Fruit fly (Drosophila melanogaster) whole organism, embryonic: ENCODE measurements around the gene CG43295.

Experiments used
- ATbp ChIP-seq: fragments of 200-800 bp; sonication (Bioruptor generic); optimal IDR thresholded peaks from 2 replicates; lab custom pipeline; 2017; ENCODE audit warnings: missing biosample characterization, mild to moderate bottlenecking, missing genetic modification characterization, missing genetic modification reagents
- Asciz ChIP-seq: fragments of 200-800 bp; sonication (Bioruptor generic); optimal IDR thresholded peaks from 2 replicates; lab custom pipeline; 2017; ENCODE audit warnings: missing biosample characterization, mild to moderate bottlenecking, missing genetic modification characterization, missing genetic modification reagents
- CG10979 ChIP-seq: fragments of 200-800 bp; sonication (Bioruptor generic); optimal IDR thresholded peaks from 2 replicates; lab custom pipeline; 2018; ENCODE audit warnings: missing biosample characterization, mild to moderate bottlenecking, missing genetic modification characterization, moderate library complexity
- CG15601 ChIP-seq: fragments of 200-800 bp; sonication (Bioruptor generic); optimal IDR thresholded peaks from 3 replicates; lab custom pipeline; 2019; ENCODE audit warnings: missing biosample characterization, mild to moderate bottlenecking, missing genetic modification characterization, moderate library complexity
- CG15696 ChIP-seq: fragments of 200-800 bp; sonication (Bioruptor generic); optimal IDR thresholded peaks from 2 replicates; lab custom pipeline; 2019; ENCODE audit warnings: missing biosample characterization, mild to moderate bottlenecking, missing genetic modification characterization, moderate library complexity
- CG1602 ChIP-seq: fragments of 200-800 bp; sonication (Bioruptor generic); optimal IDR thresholded peaks from 3 replicates; lab custom pipeline; 2016; ENCODE audit warnings: missing biosample characterization, missing genetic modification characterization
- CG1603 ChIP-seq: fragments of 200-800 bp; sonication (Bioruptor generic); optimal IDR thresholded peaks from 2 replicates; lab custom pipeline; 2019; ENCODE audit warnings: missing biosample characterization, mild to moderate bottlenecking, missing genetic modification characterization, moderate library complexity
- CG17361 ChIP-seq: fragments of 200-800 bp; sonication (Bioruptor generic); IDR thresholded peaks from 3 replicates; pipeline ENCODE4 v1.3.6; 2022; ENCODE audit warnings: missing biosample characterization, missing genetic modification characterization
- CG17385 ChIP-seq: fragments of 200-800 bp; sonication (Bioruptor generic); optimal IDR thresholded peaks from 3 replicates; lab custom pipeline; 2018; ENCODE audit warnings: missing biosample characterization, mild to moderate bottlenecking, missing genetic modification characterization
- CG18262 ChIP-seq: fragments of 200-800 bp; optimal IDR thresholded peaks from 3 replicates; lab custom pipeline; 2019; ENCODE audit warnings: missing biosample characterization, mild to moderate bottlenecking, missing genetic modification characterization, moderate library complexity
- CG18476 ChIP-seq: fragments of 200-800 bp; sonication (Bioruptor generic); optimal IDR thresholded peaks from 2 replicates; lab custom pipeline; 2016; ENCODE audit warnings: missing biosample characterization, mild to moderate bottlenecking, missing genetic modification characterization
- CG30431 ChIP-seq: fragments of 200-800 bp; sonication (Bioruptor generic); optimal IDR thresholded peaks from 2 replicates; lab custom pipeline; 2017; ENCODE audit warnings: missing biosample characterization, missing genetic modification characterization
- CG34376 ChIP-seq: fragments of 200-800 bp; sonication (Bioruptor generic); optimal IDR thresholded peaks from 2 replicates; lab custom pipeline; 2018; ENCODE audit warnings: missing biosample characterization, mild to moderate bottlenecking, missing genetic modification characterization
- CG4424 ChIP-seq: fragments of 200-800 bp; sonication (Bioruptor generic); optimal IDR thresholded peaks from 3 replicates; lab custom pipeline; 2016; ENCODE audit warnings: missing biosample characterization, missing genetic modification characterization
- CG4707 ChIP-seq: fragments of 200-800 bp; sonication (Bioruptor generic); optimal IDR thresholded peaks from 2 replicates; lab custom pipeline; 2018; ENCODE audit warnings: missing biosample characterization, mild to moderate bottlenecking, missing genetic modification characterization, moderate library complexity
- CG5180 ChIP-seq: fragments of 200-800 bp; sonication (Bioruptor generic); optimal IDR thresholded peaks from 3 replicates; lab custom pipeline; 2017; ENCODE audit warnings: missing biosample characterization, missing genetic modification characterization, mild to moderate bottlenecking, moderate library complexity, missing genetic modification reagents
- CG7987 ChIP-seq: fragments of 200-800 bp; sonication (Bioruptor generic); optimal IDR thresholded peaks from 2 replicates; lab custom pipeline; 2018; ENCODE audit warnings: missing biosample characterization, mild to moderate bottlenecking, missing genetic modification characterization, moderate library complexity
- CG8359 ChIP-seq: fragments of 200-800 bp; sonication (Bioruptor generic); optimal IDR thresholded peaks from 2 replicates; lab custom pipeline; 2017; ENCODE audit warnings: missing biosample characterization, mild to moderate bottlenecking, missing genetic modification characterization, borderline replicate concordance
- CHES-1-like ChIP-seq: fragments of 200-800 bp; sonication (Bioruptor generic); optimal IDR thresholded peaks from 2 replicates; lab custom pipeline; 2016; ENCODE audit warnings: missing biosample characterization, missing genetic modification characterization
- Chrac-16 ChIP-seq: fragments of 200-800 bp; sonication (Bioruptor generic); optimal IDR thresholded peaks from 3 replicates; lab custom pipeline; 2016; ENCODE audit warnings: missing biosample characterization, missing genetic modification characterization
- Dfd ChIP-seq, 2 experiments: fragments of >200 bp; optimal IDR thresholded peaks; 2 replicates each; lab custom pipeline; 2017; ENCODE audit warnings: missing biosample characterization in 2 of 2, missing genetic modification characterization in 2 of 2
- Dip3 ChIP-seq: fragments of 200-800 bp; sonication (Bioruptor generic); optimal IDR thresholded peaks from 3 replicates; lab custom pipeline; 2016; ENCODE audit warnings: missing biosample characterization, missing genetic modification characterization
- Drgx ChIP-seq: fragments of 200-800 bp; sonication (Bioruptor generic); IDR thresholded peaks from 2 replicates; pipeline ENCODE4 v1.3.6; 2022; ENCODE audit warnings: missing biosample characterization, missing genetic modification characterization
- Ets65A ChIP-seq: fragments of 200-800 bp; sonication (Bioruptor generic); peaks from one replicate; lab custom pipeline; 2016; ENCODE audit warnings: missing biosample characterization, missing genetic modification characterization
- Ets97D ChIP-seq: fragments of 200-800 bp; sonication (Bioruptor generic); optimal IDR thresholded peaks from 3 replicates; lab custom pipeline; 2016; ENCODE audit warnings: missing biosample characterization, missing genetic modification characterization
- HLHmδ ChIP-seq: fragments of 200-800 bp; sonication (Bioruptor generic); optimal IDR thresholded peaks from 2 replicates; lab custom pipeline; 2018; ENCODE audit warnings: missing biosample characterization, mild to moderate bottlenecking, missing genetic modification characterization, moderate library complexity
- Med ChIP-seq: fragments of 200-800 bp; sonication (Bioruptor generic); peaks from one replicate; lab custom pipeline; 2016; ENCODE audit warnings: missing biosample characterization, missing genetic modification characterization, mild to moderate bottlenecking, inconsistent platforms, moderate library complexity
- Sry-β ChIP-seq: fragments of 200-800 bp; sonication (Bioruptor generic); optimal IDR thresholded peaks from 2 replicates; lab custom pipeline; 2018; ENCODE audit warnings: missing biosample characterization, mild to moderate bottlenecking, missing genetic modification characterization, moderate library complexity
- ac ChIP-seq: fragments of 200-800 bp; sonication (Bioruptor generic); optimal IDR thresholded peaks from 3 replicates; lab custom pipeline; 2017; ENCODE audit warnings: missing biosample characterization, mild to moderate bottlenecking, missing genetic modification characterization
- bab2 ChIP-seq: fragments of 200-800 bp; sonication (Bioruptor generic); optimal IDR thresholded peaks from 2 replicates; lab custom pipeline; 2016; ENCODE audit warnings: missing biosample characterization, missing genetic modification characterization
- bsh ChIP-seq, 2 experiments: fragments of 200-800 bp; sonication (Bioruptor generic); optimal IDR thresholded peaks; 2 replicates each; lab custom pipeline; 2017 to 2018; ENCODE audit warnings: mild to moderate bottlenecking in 2 of 2, missing biosample characterization in 2 of 2, missing genetic modification characterization in 2 of 2, moderate library complexity in 1 of 2
- chinmo ChIP-seq: fragments of 200-800 bp; sonication (Bioruptor generic); IDR thresholded peaks from 4 replicates; pipeline ENCODE4 v1.3.6; 2022; ENCODE audit warnings: missing biosample characterization, missing genetic modification characterization; ENCODE audit not compliant: partially characterized antibody
- emc ChIP-seq: fragments of 200-800 bp; sonication (Bioruptor generic); optimal IDR thresholded peaks from 2 replicates; lab custom pipeline; 2016; ENCODE audit warnings: missing biosample characterization, missing genetic modification characterization
- fd64A ChIP-seq: fragments of 200-800 bp; sonication (Bioruptor generic); optimal IDR thresholded peaks from 3 replicates; lab custom pipeline; 2018; ENCODE audit warnings: missing biosample characterization, mild to moderate bottlenecking, missing genetic modification characterization
- gsb ChIP-seq: fragments of 200-800 bp; sonication (Bioruptor generic); IDR thresholded peaks from 2 replicates; pipeline ENCODE4 v1.3.6; 2022; ENCODE audit warnings: missing biosample characterization, missing genetic modification characterization
- gsb-n ChIP-seq: fragments of 200-800 bp; sonication (Bioruptor generic); optimal IDR thresholded peaks from 3 replicates; lab custom pipeline; 2018; ENCODE audit warnings: missing biosample characterization, mild to moderate bottlenecking, missing genetic modification characterization
- kay ChIP-seq: fragments of 200-800 bp; sonication (Bioruptor generic); optimal IDR thresholded peaks from 2 replicates; lab custom pipeline; 2016; ENCODE audit warnings: missing biosample characterization, missing genetic modification characterization
- nerfin-2 ChIP-seq: fragments of 200-800 bp; sonication (Bioruptor generic); IDR thresholded peaks from 2 replicates; pipeline ENCODE4 v1.3.6; 2022; ENCODE audit warnings: missing biosample characterization, missing genetic modification characterization; ENCODE audit not compliant: partially characterized antibody
- psq ChIP-seq: fragments of 200-800 bp; sonication (Bioruptor generic); optimal IDR thresholded peaks from 2 replicates; lab custom pipeline; 2017; ENCODE audit warnings: missing biosample characterization, missing genetic modification characterization
- sc ChIP-seq, 3 experiments: fragments of >200 bp in 2 of 3; fragments of 200-800 bp in 1 of 3; sonication (Bioruptor generic) in 1 of 3; optimal IDR thresholded peaks; 2 replicates in 2 of 3; 3 replicates in 1 of 3; lab custom pipeline; 2017; ENCODE audit warnings: mild to moderate bottlenecking in 1 of 3, missing biosample characterization in 1 of 3, missing genetic modification characterization in 1 of 3, missing genetic modification reagents in 1 of 3
- sd ChIP-seq: fragments of 200-800 bp; sonication (Bioruptor generic); optimal IDR thresholded peaks from 3 replicates; lab custom pipeline; 2018; ENCODE audit warnings: missing biosample characterization, mild to moderate bottlenecking, missing genetic modification characterization, moderate library complexity
- shn ChIP-seq: fragments of 200-800 bp; sonication (Bioruptor generic); optimal IDR thresholded peaks from 3 replicates; lab custom pipeline; 2016; ENCODE audit warnings: missing biosample characterization, missing genetic modification characterization
- stwl ChIP-seq: fragments of 200-800 bp; sonication (Bioruptor generic); optimal IDR thresholded peaks from 3 replicates; lab custom pipeline; 2018; ENCODE audit warnings: missing biosample characterization, mild to moderate bottlenecking, missing genetic modification characterization, moderate library complexity
- z ChIP-seq: fragments of 200-800 bp; sonication (Bioruptor generic); IDR thresholded peaks from 3 replicates; pipeline ENCODE4 v1.3.6; 2022; ENCODE audit warnings: missing biosample characterization, missing genetic modification characterization

The CG43295 gene

dm6 chr3L:16056101-16056891 lies 49.4 kb upstream of the CG43295 start (continued):
- TF ChIP-seq fd64A (GFP tag; lab: Kevin White, UChicago), result peak; percentile 56
- TF ChIP-seq sd, result peak; percentile 22
- peak; percentile 29 for TF ChIP-seq ac (GFP tag; lab: Kevin White, UChicago)
- peak; percentile 10 for TF ChIP-seq CG7987 (GFP tag; lab: Kevin White, UChicago)
- TF ChIP-seq CG18476 (GFP tag; lab: Kevin White, UChicago), result peak; percentile 11
- TF ChIP-seq Asciz, result peak; percentile 49
- peak; percentile 40 for TF ChIP-seq CG1603 (tag; lab: Kevin White, UChicago)
- peak; percentile 43 for TF ChIP-seq CG15601 (tag; lab: Kevin White, UChicago)
- TF ChIP-seq CG15696 (tag; lab: Kevin White, UChicago), result peak; percentile 71
- peak; percentile 35 for TF ChIP-seq gsb-n (tag; lab: Kevin White, UChicago)
- peak; percentile 2 for TF ChIP-seq bab2 (GFP tag; lab: Kevin White, UChicago)
- peak; percentile 48 for TF ChIP-seq CG8359 (GFP tag; lab: Kevin White, UChicago)
- peak; percentile 27 for TF ChIP-seq CG10979 (tag; lab: Kevin White, UChicago)
- peak; percentile 56 for TF ChIP-seq Med (GFP tag; lab: Kevin White, UChicago)
- TF ChIP-seq CG34376 (GFP tag; lab: Kevin White, UChicago), result no peak
- peak; percentile 11 for TF ChIP-seq CG4424 (GFP tag; lab: Kevin White, UChicago)
- peak; percentile 55 for TF ChIP-seq HLHmδ (GFP tag; lab: Kevin White, UChicago)
- no peak for TF ChIP-seq emc (GFP tag; lab: Kevin White, UChicago)
- TF ChIP-seq Dfd (GFP tag; optimal IDR thresholded peaks at IDR 0.05; lab: Kevin White, UChicago), result no peak
- peak; percentile 1 for TF ChIP-seq stwl (tag; lab: Kevin White, UChicago)
- peak; percentile 16 for TF ChIP-seq Sry-β (GFP tag; lab: Kevin White, UChicago)
- 0 out of 4 replicates have a peak, but pooled peaks have one; percentile 72 for TF ChIP-seq chinmo (GFP tag; lab: Robert Waterston, UW)
- 0 out of 3 replicates have a peak, but pooled peaks have one; percentile 20 for TF ChIP-seq z

- peak; percentile 32 for TF ChIP-seq CG1602 (GFP tag; lab: Kevin White, UChicago)
- TF ChIP-seq kay, result peak; percentile 46
- TF ChIP-seq Chrac-16, result peak; percentile 48
- 0 out of 2 replicates have a peak, but pooled peaks have one; percentile 16 for TF ChIP-seq Drgx
- peak; percentile 82 for TF ChIP-seq Ets65A
- TF ChIP-seq CG17361 (GFP tag; lab: Robert Waterston, UW), result peak; percentile 89; the same call in 2 of the 3 replicates
- peak; percentile 19 for TF ChIP-seq Dip3 (GFP tag; lab: Kevin White, UChicago)
- peak; percentile 79 for TF ChIP-seq CG18262 (tag; lab: Kevin White, UChicago)
- TF ChIP-seq psq (GFP tag; lab: Kevin White, UChicago), result peak; percentile 9
- TF ChIP-seq Ets97D (GFP tag; lab: Kevin White, UChicago), result no peak
- TF ChIP-seq shn (GFP tag; lab: Kevin White, UChicago), result peak; percentile 11
- TF ChIP-seq ATbp (GFP tag; lab: Kevin White, UChicago), result peak; percentile 25
- peak in 1 of 2 experiments; percentile 51 for TF ChIP-seq bsh (GFP tag; optimal IDR thresholded peaks at IDR 0.05; lab: Kevin White, UChicago)
- TF ChIP-seq chinmo (GFP tag; lab: Robert Waterston, UW), result 0 out of 4 replicates have a peak, but pooled peaks have one; percentile 42
- TF ChIP-seq gsb (GFP tag; lab: Robert Waterston, UW), result 0 out of 2 replicates have a peak, but pooled peaks have one; percentile 24
- no peak for TF ChIP-seq sc (optimal IDR thresholded peaks at IDR 0.05; lab: Kevin White, UChicago)
- TF ChIP-seq sc (GFP tag; optimal IDR thresholded peaks at IDR 0.05; lab: Kevin White, UChicago), result peak; percentile 66
- TF ChIP-seq CHES-1-like (GFP tag; lab: Kevin White, UChicago), result peak; percentile 14
- peak; percentile 19 for TF ChIP-seq Med (GFP tag; lab: Kevin White, UChicago)
- TF ChIP-seq nerfin-2 (GFP tag; lab: Robert Waterston, UW), result no peak
- TF ChIP-seq CG5180 (GFP tag; lab: Kevin White, UChicago), result peak; percentile 17
- peak; percentile 1 for TF ChIP-seq CG30431
- TF ChIP-seq CG17385 (GFP tag; lab: Kevin White, UChicago), result peak; percentile 59
- TF ChIP-seq CG4707 (GFP tag; lab: Kevin White, UChicago), result no peak
These were observed 44.6 kb upstream of the CG43295 start for dm6 chr3L:16060806-16061600.
